Worm (Caenorhabditis elegans): ENCODE measurements around the gene dhs-19.
A peak's percentile ranks its signal among the peaks of the same experiment; 100 is the strongest.

DNA sequence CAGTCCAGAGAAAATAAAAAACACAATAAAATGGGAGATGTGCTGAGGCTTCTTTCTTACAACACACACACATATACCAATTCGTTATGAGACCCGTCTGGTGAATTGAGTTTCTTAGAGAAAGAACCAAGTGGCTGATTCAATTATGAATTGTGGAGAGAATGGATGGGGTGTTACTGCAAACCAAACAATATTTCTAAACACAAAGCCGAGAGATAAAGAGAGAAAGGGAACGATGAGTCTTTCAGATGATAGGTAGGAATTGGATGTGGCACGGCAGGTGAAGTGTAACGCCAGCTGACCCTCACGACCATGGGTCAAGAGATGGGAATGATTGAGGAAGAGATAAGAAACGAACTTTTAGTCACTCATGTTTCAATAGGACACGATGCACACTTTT is 44.0 kb downstream of the dhs-19 start, which contains the start of gene mig-17:
- no peak for TF ChIP-seq lsy-2 (tag; optimal IDR thresholded peaks at IDR 0.05)
- TF ChIP-seq pha-4 (tag; optimal IDR thresholded peaks at IDR 0.05), result no peak
- TF ChIP-seq nhr-28 (tag; optimal IDR thresholded peaks at IDR 0.05), result no peak
- no peak for TF ChIP-seq elt-3 (tag; optimal IDR thresholded peaks at IDR 0.05)
- TF ChIP-seq ceh-83 (GFP tag; optimal IDR thresholded peaks at IDR 0.05), result no peak
- no peak for TF ChIP-seq nhr-12 (tag; optimal IDR thresholded peaks at IDR 0.05)
- TF ChIP-seq drap-1 (GFP tag; optimal IDR thresholded peaks at IDR 0.05), result no peak
- peak; percentile 12 for TF ChIP-seq unc-62 (GFP tag; optimal IDR thresholded peaks at IDR 0.05)
- no peak for TF ChIP-seq cnd-1 (tag; optimal IDR thresholded peaks at IDR 0.05)
- no peak for TF ChIP-seq bed-3 (GFP tag; optimal IDR thresholded peaks at IDR 0.05)
- TF ChIP-seq nhr-237 (tag; optimal IDR thresholded peaks at IDR 0.05), result no peak
- TF ChIP-seq tbx-8 (GFP tag; optimal IDR thresholded peaks at IDR 0.05), result no peak
- no peak for TF ChIP-seq ztf-11 (tag; optimal IDR thresholded peaks at IDR 0.05)
